Fruit fly (Drosophila melanogaster) whole organism, wandering third instar larva: Measurements from ENCODE around the gene spel1.
A peak's percentile ranks its signal among the peaks of the same experiment; 100 is the strongest.

Experiments
- Abd-B ChIP-seq: fragments of >200 bp; optimal IDR thresholded peaks from 2 replicates; lab custom pipeline; 2017; ENCODE audit warnings: missing biosample characterization, missing genetic modification characterization
- CG32264 ChIP-seq: fragments of 200-800 bp; sonication (Bioruptor generic); optimal IDR thresholded peaks from 2 replicates; lab custom pipeline; 2016; ENCODE audit warnings: missing biosample characterization, missing genetic modification characterization
- CG9705 ChIP-seq: fragments of 200-800 bp; sonication (Bioruptor generic); optimal IDR thresholded peaks from 2 replicates; lab custom pipeline; 2018; ENCODE audit warnings: missing biosample characterization, mild to moderate bottlenecking, missing genetic modification characterization
- CrebA ChIP-seq: fragments of 200-800 bp; sonication (Bioruptor generic); optimal IDR thresholded peaks from 2 replicates; lab custom pipeline; 2016; ENCODE audit warnings: missing biosample characterization, mild to moderate bottlenecking, missing genetic modification characterization, borderline replicate concordance
- Dfd ChIP-seq: fragments of >200 bp; optimal IDR thresholded peaks from 2 replicates; lab custom pipeline; 2017; ENCODE audit warnings: missing biosample characterization, missing genetic modification characterization
- Dif ChIP-seq: fragments of 200-275, 200-300 bp; sonication (Bioruptor generic); optimal IDR thresholded peaks from 2 replicates; lab custom pipeline; 2018; ENCODE audit warnings: missing biosample characterization, missing genetic modification characterization; ENCODE audit not compliant: partially characterized antibody
- GATAd ChIP-seq: sonication (Bioruptor generic); optimal IDR thresholded peaks from 2 replicates; lab custom pipeline; 2016; ENCODE audit warnings: missing biosample characterization, missing genetic modification characterization
- HLH106 ChIP-seq: fragments of 200-800 bp; optimal IDR thresholded peaks from 3 replicates; lab custom pipeline; 2019; ENCODE audit warnings: missing biosample characterization, mild to moderate bottlenecking, missing genetic modification characterization, moderate library complexity
- Hnf4 ChIP-seq: fragments of 200-800 bp; sonication (Bioruptor generic); optimal IDR thresholded peaks from 2 replicates; lab custom pipeline; 2016; ENCODE audit warnings: missing biosample characterization, mild to moderate bottlenecking, missing genetic modification characterization
- Hr78 ChIP-seq: fragments of >200 bp; optimal IDR thresholded peaks from 2 replicates; lab custom pipeline; 2017; ENCODE audit warnings: missing biosample characterization, missing genetic modification characterization
- Hr83 ChIP-seq: fragments of 200-300 bp; sonication (Bioruptor generic); optimal IDR thresholded peaks from 2 replicates; lab custom pipeline; 2016; ENCODE audit warnings: missing biosample characterization, mild to moderate bottlenecking, missing genetic modification characterization, moderate library complexity; ENCODE audit not compliant: poor library complexity, severe bottlenecking
- Jra ChIP-seq: sonication (Bioruptor generic); optimal IDR thresholded peaks from 2 replicates; lab custom pipeline; 2016; ENCODE audit warnings: missing biosample characterization, missing genetic modification characterization
- Myc ChIP-seq: fragments of >200 bp; optimal IDR thresholded peaks from 2 replicates; lab custom pipeline; 2017
- N ChIP-seq: fragments of >200 bp; optimal IDR thresholded peaks from 2 replicates; lab custom pipeline; 2018; ENCODE audit warnings: missing biosample characterization, missing external identifiers, missing genetic modification characterization
- OdsH ChIP-seq: fragments of 200-800 bp; sonication (Bioruptor generic); optimal IDR thresholded peaks from 2 replicates; lab custom pipeline; 2016; ENCODE audit warnings: missing biosample characterization, mild to moderate bottlenecking, missing genetic modification characterization
- Rel ChIP-seq, 2 experiments: fragments of 200-800 bp; sonication (Bioruptor generic) in 1 of 2; optimal IDR thresholded peaks; 2 replicates in 1 of 2; 3 replicates in 1 of 2; lab custom pipeline; 2016 to 2019; ENCODE audit warnings: mild to moderate bottlenecking in 2 of 2, missing biosample characterization in 2 of 2, missing genetic modification characterization in 2 of 2, moderate library complexity in 1 of 2
- Sp1 ChIP-seq: fragments of 200-800 bp; sonication (Bioruptor generic); optimal IDR thresholded peaks from 3 replicates; lab custom pipeline; 2019; ENCODE audit warnings: missing biosample characterization, mild to moderate bottlenecking, missing genetic modification characterization, moderate library complexity
- Vsx2 ChIP-seq: fragments of 200-300, 225-300 bp; sonication (Bioruptor generic); optimal IDR thresholded peaks from 2 replicates; lab custom pipeline; 2018; ENCODE audit warnings: missing biosample characterization, missing genetic modification characterization; ENCODE audit not compliant: partially characterized antibody
- br ChIP-seq: fragments of 200-800 bp; sonication (Bioruptor generic); optimal IDR thresholded peaks from 2 replicates; lab custom pipeline; 2016; ENCODE audit warnings: missing biosample characterization, missing genetic modification characterization
- brk ChIP-seq: fragments of 200-800 bp; sonication (Bioruptor generic); optimal IDR thresholded peaks from 2 replicates; lab custom pipeline; 2016; ENCODE audit warnings: missing biosample characterization, mild to moderate bottlenecking, missing genetic modification characterization
- dl ChIP-seq, 2 experiments: fragments of 175-275, 200-275 bp in 1 of 2; fragments of 200-275 bp in 1 of 2; sonication (Bioruptor generic); optimal IDR thresholded peaks; lab custom pipeline; 2018; ENCODE audit warnings: mild to moderate bottlenecking in 2 of 2, missing biosample characterization in 2 of 2, missing genetic modification characterization in 2 of 2, moderate library complexity in 2 of 2; ENCODE audit not compliant: partially characterized antibody in 2 of 2, insufficient read depth in 1 of 2
- dmrt93B ChIP-seq: fragments of 200-800 bp; sonication (Bioruptor generic); optimal IDR thresholded peaks from 2 replicates; lab custom pipeline; 2018; ENCODE audit warnings: missing biosample characterization, mild to moderate bottlenecking, missing genetic modification characterization
- dsf ChIP-seq: sonication (Bioruptor generic); optimal IDR thresholded peaks from 2 replicates; lab custom pipeline; 2016; ENCODE audit warnings: missing biosample characterization, missing genetic modification characterization, borderline replicate concordance
- ey ChIP-seq: fragments of 200-800 bp; sonication (Bioruptor generic); optimal IDR thresholded peaks from 2 replicates; lab custom pipeline; 2016; ENCODE audit warnings: missing biosample characterization, missing genetic modification characterization
- foxo ChIP-seq, 2 experiments: fragments of 200-800 bp; sonication (Bioruptor generic); optimal IDR thresholded peaks; 2 replicates in 1 of 2; 3 replicates in 1 of 2; lab custom pipeline; 2016 to 2017; ENCODE audit warnings: missing biosample characterization in 2 of 2, missing genetic modification characterization in 2 of 2
- fru ChIP-seq: fragments of 200-800 bp; sonication (Bioruptor generic); optimal IDR thresholded peaks from 3 replicates; lab custom pipeline; 2016; ENCODE audit warnings: missing biosample characterization, mild to moderate bottlenecking, missing genetic modification characterization
- h ChIP-seq: fragments of 200-800 bp; sonication (Bioruptor generic); optimal IDR thresholded peaks from 3 replicates; lab custom pipeline; 2016; ENCODE audit warnings: missing biosample characterization, mild to moderate bottlenecking, missing genetic modification characterization
- jim ChIP-seq: fragments of 175-275, 200-325 bp; sonication (Bioruptor generic); optimal IDR thresholded peaks from 2 replicates; lab custom pipeline; 2016; ENCODE audit warnings: missing biosample characterization, mild to moderate bottlenecking, missing genetic modification characterization
- lola ChIP-seq: fragments of >200 bp; optimal IDR thresholded peaks from 2 replicates; lab custom pipeline; 2017; ENCODE audit warnings: missing biosample characterization, missing genetic modification characterization
- pan ChIP-seq: fragments of >200 bp; optimal IDR thresholded peaks from 2 replicates; lab custom pipeline; 2017
- psq ChIP-seq: fragments of 200-800 bp; sonication (Bioruptor generic); optimal IDR thresholded peaks from 3 replicates; lab custom pipeline; 2017; ENCODE audit warnings: missing biosample characterization, mild to moderate bottlenecking, missing genetic modification characterization, moderate library complexity
- rgr ChIP-seq: fragments of 200-800 bp; sonication (Bioruptor generic); optimal IDR thresholded peaks from 3 replicates; lab custom pipeline; 2016; ENCODE audit warnings: missing biosample characterization, mild to moderate bottlenecking, missing genetic modification characterization
- sage ChIP-seq: fragments of 200-800 bp; sonication (Bioruptor generic); optimal IDR thresholded peaks from 2 replicates; lab custom pipeline; 2016; ENCODE audit warnings: missing biosample characterization, mild to moderate bottlenecking, missing genetic modification characterization
- sv ChIP-seq: fragments of 200-800 bp; sonication (Bioruptor generic); optimal IDR thresholded peaks from 3 replicates; lab custom pipeline; 2016; ENCODE audit warnings: missing biosample characterization, missing genetic modification characterization
- tai ChIP-seq: sonication (Bioruptor generic); optimal IDR thresholded peaks from 2 replicates; lab custom pipeline; 2016; ENCODE audit warnings: missing biosample characterization, missing genetic modification characterization
- usp ChIP-seq: fragments of >200 bp; optimal IDR thresholded peaks from 2 replicates; lab custom pipeline; 2017; ENCODE audit warnings: missing biosample characterization, missing genetic modification characterization
- woc ChIP-seq: sonication (Bioruptor generic); optimal IDR thresholded peaks from 2 replicates; lab custom pipeline; 2016; ENCODE audit warnings: missing biosample characterization, mild to moderate bottlenecking, missing genetic modification characterization

spel1 gene

dm6 chr2L:14361736-14362180 is at the start of gene spel1:
spel1 (plus strand) TSS chr2L:14362069.
- TF ChIP-seq usp (GFP tag; lab: Kevin White, UChicago) (no peak), N (GFP tag; lab: Kevin White, UChicago) (no peak), rgr (peak; percentile 54), Abd-B (GFP tag; lab: Kevin White, UChicago) (no peak), fru (peak; percentile 50), CrebA (GFP tag; lab: Kevin White, UChicago) (no peak), brk (GFP tag; lab: Kevin White, UChicago) (peak; percentile 18), foxo (GFP tag; optimal IDR thresholded peaks at IDR 0.05; lab: Kevin White, UChicago) (peak in 1 of 2 experiments; percentile 68), Hr83 (GFP tag; lab: Kevin White, UChicago) (no peak), pan (lab: Kevin White, UChicago) (no peak), Dif (GFP tag; lab: Kevin White, UChicago) (no peak), psq (GFP tag; lab: Kevin White, UChicago) (peak; percentile 53), br (no peak), Dfd (GFP tag; lab: Kevin White, UChicago) (no peak), Hnf4 (GFP tag; lab: Kevin White, UChicago) (peak; percentile 55), tai (GFP tag; lab: Kevin White, UChicago) (no peak), Sp1 (GFP tag; lab: Kevin White, UChicago) (peak; percentile 75), HLH106 (peak; percentile 69), Myc (lab: Kevin White, UChicago) (no peak), Rel (GFP tag; optimal IDR thresholded peaks at IDR 0.05; lab: Kevin White, UChicago) (no peak), Rel (tag; optimal IDR thresholded peaks at IDR 0.05; lab: Kevin White, UChicago) (peak; percentile 4), h (peak; percentile 40), CG32264 (GFP tag; lab: Kevin White, UChicago) (no peak), jim (no peak), dl (GFP tag; optimal IDR thresholded peaks at IDR 0.05; lab: Kevin White, UChicago; ENCODE audit: insufficient read depth in 1 of 2, partially characterized antibody in 2 of 2) (no peak), dsf (GFP tag; lab: Kevin White, UChicago) (no peak), woc (GFP tag; lab: Kevin White, UChicago) (peak; percentile 28), CG9705 (GFP tag; lab: Kevin White, UChicago) (no peak), sv (peak; percentile 26), GATAd (GFP tag; lab: Kevin White, UChicago) (no peak), sage (GFP tag; lab: Kevin White, UChicago) (no peak), OdsH (peak; percentile 52), lola (no peak), ey (GFP tag; lab: Kevin White, UChicago) (peak; percentile 24)

dm6 chr2L:14316704-14317103 is 45.2 kb upstream of the spel1 start:
- no peak for TF ChIP-seq Hnf4 (GFP tag; lab: Kevin White, UChicago)
- no peak for TF ChIP-seq ey (GFP tag; lab: Kevin White, UChicago)
- TF ChIP-seq pan (lab: Kevin White, UChicago) = no peak
- TF ChIP-seq Hr78 (GFP tag; lab: Kevin White, UChicago) = no peak
- no peak for TF ChIP-seq h
- no peak for TF ChIP-seq woc (GFP tag; lab: Kevin White, UChicago)
- no peak for TF ChIP-seq Hr83 (GFP tag; lab: Kevin White, UChicago)
- TF ChIP-seq sv = no peak
- TF ChIP-seq N (GFP tag; lab: Kevin White, UChicago) = no peak
- no peak for TF ChIP-seq Vsx2 (GFP tag; lab: Kevin White, UChicago)
- no peak for TF ChIP-seq br
- no peak for TF ChIP-seq lola
- TF ChIP-seq foxo (GFP tag; optimal IDR thresholded peaks at IDR 0.05; lab: Kevin White, UChicago) = no peak
- TF ChIP-seq dmrt93B (GFP tag; lab: Kevin White, UChicago) = no peak
- TF ChIP-seq HLH106 = no peak
- no peak for TF ChIP-seq Jra
- no peak for TF ChIP-seq rgr

- TF ChIP-seq tai (GFP tag; lab: Kevin White, UChicago) = no peak
These were observed 43.9 kb upstream of the spel1 start for dm6 chr2L:14317992-14318391.
